Fruit fly (Drosophila melanogaster): ENCODE measurements around the gene CG12071.

The CG12071 gene

DNA sequence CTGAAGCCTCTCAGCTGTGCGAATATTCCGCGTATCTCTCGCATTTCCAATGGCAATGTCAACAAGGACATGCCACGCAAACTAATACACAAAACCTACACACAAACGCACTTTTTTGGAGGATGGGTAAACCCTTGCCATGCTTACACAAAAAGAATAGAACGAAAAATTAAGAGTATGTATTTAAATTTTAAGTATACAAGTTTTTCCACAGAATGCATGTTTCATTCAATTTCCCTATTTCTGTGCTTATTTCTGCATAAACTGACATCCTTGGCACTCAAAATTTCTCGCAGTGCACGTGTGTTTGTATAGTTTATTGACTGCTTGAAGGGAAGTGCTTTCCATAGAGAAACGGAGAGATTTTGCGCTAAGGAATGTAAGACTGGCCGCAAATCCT is 29.0 kb upstream of the CG12071 start:
- TF ChIP-seq CG2889 (GFP tag; IDR thresholded peaks at IDR 0.05) = no peak
- TF ChIP-seq CG13424 (tag; optimal IDR thresholded peaks at IDR 0.05) = no peak
- no peak for TF ChIP-seq D19B (GFP tag; optimal IDR thresholded peaks at IDR 0.05)
- TF ChIP-seq cg (GFP tag; optimal IDR thresholded peaks at IDR 0.05) = no peak
- TF ChIP-seq peb (GFP tag; IDR thresholded peaks at IDR 0.05) = no peak
- TF ChIP-seq CG7786 (GFP tag; optimal IDR thresholded peaks at IDR 0.05) = no peak
- no peak for TF ChIP-seq CG16813 (GFP tag; IDR thresholded peaks at IDR 0.05; ENCODE audit: partially characterized antibody)
- TF ChIP-seq CG16779 (GFP tag; IDR thresholded peaks at IDR 0.05) = no peak
- peak; percentile 62 for TF ChIP-seq Med (GFP tag)
- no peak for TF ChIP-seq lola (GFP tag; optimal IDR thresholded peaks at IDR 0.05)
- TF ChIP-seq chif (GFP tag; optimal IDR thresholded peaks at IDR 0.05) = no peak
- no peak for TF ChIP-seq CG6254 (GFP tag; optimal IDR thresholded peaks at IDR 0.05)
- no peak for TF ChIP-seq CG5953 (GFP tag; IDR thresholded peaks at IDR 0.05)
- no peak for TF ChIP-seq fd102C (GFP tag; optimal IDR thresholded peaks at IDR 0.05)
- TF ChIP-seq Aef1 (GFP tag; IDR thresholded peaks at IDR 0.05) = no peak
- TF ChIP-seq dmrt11E (tag; optimal IDR thresholded peaks at IDR 0.05) = no peak
- TF ChIP-seq hth (optimal IDR thresholded peaks at IDR 0.05) = no peak
- TF ChIP-seq ken (GFP tag; IDR thresholded peaks at IDR 0.05) = no peak
- TF ChIP-seq usp (GFP tag; optimal IDR thresholded peaks at IDR 0.05) = no peak
- no peak for TF ChIP-seq CG15269 (tag; optimal IDR thresholded peaks at IDR 0.05)
- no peak for TF ChIP-seq CG1647 (GFP tag; optimal IDR thresholded peaks at IDR 0.05)
- no peak for TF ChIP-seq sr (GFP tag; IDR thresholded peaks at IDR 0.05)
- TF ChIP-seq Abd-B (GFP tag; optimal IDR thresholded peaks at IDR 0.05) = no peak
- no peak for TF ChIP-seq CG6765 (GFP tag; optimal IDR thresholded peaks at IDR 0.05)
- TF ChIP-seq luna (GFP tag; optimal IDR thresholded peaks at IDR 0.05) = no peak
- TF ChIP-seq Chrac-16 (GFP tag; optimal IDR thresholded peaks at IDR 0.05) = no peak
- no peak for TF ChIP-seq fru (optimal IDR thresholded peaks at IDR 0.05)
- TF ChIP-seq pum (GFP tag; optimal IDR thresholded peaks at IDR 0.05) = no peak
- TF ChIP-seq CG2712 (tag; optimal IDR thresholded peaks at IDR 0.05) = no peak
- TF ChIP-seq CG34376 (GFP tag; optimal IDR thresholded peaks at IDR 0.05) = no peak
- no peak for TF ChIP-seq CG4404 (GFP tag; IDR thresholded peaks at IDR 0.05)
- no peak for TF ChIP-seq Hmr (GFP tag; optimal IDR thresholded peaks at IDR 0.05)
- TF ChIP-seq bsh (GFP tag; optimal IDR thresholded peaks at IDR 0.05) = no peak
- peak; percentile 18 for TF ChIP-seq CG1603 (tag; optimal IDR thresholded peaks at IDR 0.05)
- no peak for TF ChIP-seq CG2202 (tag; optimal IDR thresholded peaks at IDR 0.05)
- no peak for TF ChIP-seq ewg (GFP tag; optimal IDR thresholded peaks at IDR 0.05)
- no peak for TF ChIP-seq nom (GFP tag; optimal IDR thresholded peaks at IDR 0.05)
- no peak for TF ChIP-seq HmgZ (tag; optimal IDR thresholded peaks at IDR 0.05)
- TF ChIP-seq HLH3B (GFP tag; IDR thresholded peaks at IDR 0.05) = no peak
- no peak for TF ChIP-seq hb (GFP tag; IDR thresholded peaks at IDR 0.05; ENCODE audit: partially characterized antibody)
- TF ChIP-seq trh (GFP tag; optimal IDR thresholded peaks at IDR 0.05) = no peak
- no peak for TF ChIP-seq knrl (GFP tag; IDR thresholded peaks at IDR 0.05; ENCODE audit: partially characterized antibody)
- no peak for TF ChIP-seq zen2 (GFP tag; IDR thresholded peaks at IDR 0.05; ENCODE audit: partially characterized antibody)
- TF ChIP-seq gem (tag; optimal IDR thresholded peaks at IDR 0.05) = peak; percentile 4
- TF ChIP-seq fd3F (GFP tag; optimal IDR thresholded peaks at IDR 0.05) = no peak
- no peak for TF ChIP-seq CG6272 (GFP tag; IDR thresholded peaks at IDR 0.05)
- TF ChIP-seq Trl (optimal IDR thresholded peaks at IDR 0.05) = no peak
- no peak for TF ChIP-seq Trl (GFP tag; optimal IDR thresholded peaks at IDR 0.05)
- peak; percentile 18 for TF ChIP-seq Ets65A (GFP tag)
- no peak for TF ChIP-seq stc (GFP tag; IDR thresholded peaks at IDR 0.05)
- peak; percentile 27; the same call in 1 of the 3 replicates for TF ChIP-seq row (GFP tag; IDR thresholded peaks at IDR 0.05)
- TF ChIP-seq CG9727 (GFP tag; optimal IDR thresholded peaks at IDR 0.05) = peak; percentile 4
